Fruit fly (Drosophila melanogaster): ENCODE results near the gene CG7208.
A peak's percentile ranks its signal among the peaks of the same experiment; 100 is the strongest.

- no peak for TF ChIP-seq CG16779 (tag; optimal IDR thresholded peaks at IDR 0.05)
- peak; percentile 80 for TF ChIP-seq CG7368 (GFP tag; optimal IDR thresholded peaks at IDR 0.05)
- TF ChIP-seq Lpt (GFP tag; optimal IDR thresholded peaks at IDR 0.05): peak; percentile 79
- TF ChIP-seq svp (GFP tag): no peak
- TF ChIP-seq CG8319 (GFP tag; optimal IDR thresholded peaks at IDR 0.05): peak; percentile 75
- TF ChIP-seq CG6163 (GFP tag; IDR thresholded peaks at IDR 0.05): peak; percentile 77
- TF ChIP-seq CG8119 (GFP tag; IDR thresholded peaks at IDR 0.05): peak; percentile 72; the same call in 2 of the 3 replicates
- peak; percentile 37 for TF ChIP-seq CG6854 (GFP tag; optimal IDR thresholded peaks at IDR 0.05)
- peak; percentile 72; the same call in 1 of the 2 replicates for TF ChIP-seq CG11294 (GFP tag; IDR thresholded peaks at IDR 0.05)
These were observed 3.2 kb upstream of the CG7208 start, which contains the start of the genes CG12321 and MED17 for dm6 chr3R:18188702-18189125.
